Fruit fly (Drosophila melanogaster) whole organism, prepupa: Measurements from ENCODE around the gene Traf-like.

Experiments used
- CG10631 ChIP-seq: fragments of 200-800 bp; sonication (Bioruptor generic); optimal IDR thresholded peaks from 2 replicates; lab custom pipeline; 2016; ENCODE audit warnings: missing biosample characterization, missing genetic modification characterization
- CG11902 ChIP-seq: fragments of 200-800 bp; sonication (Bioruptor generic); optimal IDR thresholded peaks from 3 replicates; lab custom pipeline; 2016; ENCODE audit warnings: missing biosample characterization, missing genetic modification characterization
- CG15336 ChIP-seq: fragments of 200-800 bp; sonication (Bioruptor generic); IDR thresholded peaks from 2 replicates; pipeline ENCODE4 v1.3.6; 2022; ENCODE audit warnings: missing biosample characterization, missing genetic modification characterization
- CG16779 ChIP-seq: fragments of 200-800 bp; sonication (Bioruptor generic); optimal IDR thresholded peaks from 3 replicates; lab custom pipeline; 2017; ENCODE audit warnings: missing biosample characterization, mild to moderate bottlenecking, missing genetic modification characterization
- CG3032 ChIP-seq: fragments of 200-800 bp; optimal IDR thresholded peaks from 2 replicates; lab custom pipeline; 2019; ENCODE audit warnings: missing biosample characterization, mild to moderate bottlenecking, missing genetic modification characterization, moderate library complexity
- CG31627 ChIP-seq: fragments of 200-800 bp; sonication (Bioruptor generic); optimal IDR thresholded peaks from 3 replicates; lab custom pipeline; 2016; ENCODE audit warnings: missing biosample characterization, missing genetic modification characterization
- CG32006 ChIP-seq: fragments of 200-800 bp; sonication (Bioruptor generic); optimal IDR thresholded peaks from 3 replicates; lab custom pipeline; 2017; ENCODE audit warnings: missing biosample characterization, mild to moderate bottlenecking, missing genetic modification characterization
- CG34406 ChIP-seq: fragments of 200-800 bp; sonication (Bioruptor generic); optimal IDR thresholded peaks from 3 replicates; lab custom pipeline; 2016; ENCODE audit warnings: missing biosample characterization, missing genetic modification characterization
- CG3919 ChIP-seq: fragments of 200-800 bp; sonication (Bioruptor generic); optimal IDR thresholded peaks from 3 replicates; lab custom pipeline; 2016; ENCODE audit warnings: missing biosample characterization, missing genetic modification characterization
- CG4318 ChIP-seq: fragments of 200-800 bp; sonication (Bioruptor generic); optimal IDR thresholded peaks from 3 replicates; lab custom pipeline; 2017; ENCODE audit warnings: missing biosample characterization, mild to moderate bottlenecking, missing genetic modification characterization
- CG6163 ChIP-seq: fragments of 200-800 bp; sonication (Bioruptor generic); IDR thresholded peaks from 3 replicates; pipeline ENCODE4 v1.3.6; 2022; ENCODE audit warnings: missing biosample characterization, missing genetic modification characterization
- CG6276 ChIP-seq: fragments of 200-800 bp; sonication (Bioruptor generic); optimal IDR thresholded peaks from 2 replicates; lab custom pipeline; 2017; ENCODE audit warnings: missing biosample characterization, mild to moderate bottlenecking, missing genetic modification characterization
- CG6792 ChIP-seq: fragments of 200-800 bp; sonication (Bioruptor generic); optimal IDR thresholded peaks from 3 replicates; lab custom pipeline; 2016; ENCODE audit warnings: missing biosample characterization, missing genetic modification characterization
- CG8319 ChIP-seq: fragments of 200-800 bp; sonication (Bioruptor generic); optimal IDR thresholded peaks from 3 replicates; lab custom pipeline; 2016; ENCODE audit warnings: missing biosample characterization, missing genetic modification characterization
- CG9139 ChIP-seq: fragments of 200-800 bp; sonication (Bioruptor generic); optimal IDR thresholded peaks from 3 replicates; lab custom pipeline; 2017; ENCODE audit warnings: missing biosample characterization, mild to moderate bottlenecking, missing genetic modification characterization
- Eip75B ChIP-seq: fragments of 200-800 bp; sonication (Bioruptor generic); optimal IDR thresholded peaks from 3 replicates; lab custom pipeline; 2016; ENCODE audit warnings: missing biosample characterization, missing genetic modification characterization
- Eip78C ChIP-seq: fragments of 200-800 bp; sonication (Bioruptor generic); peaks from one replicate; lab custom pipeline; 2016; ENCODE audit warnings: missing biosample characterization, missing genetic modification characterization
- Ets96B ChIP-seq: fragments of 200-800 bp; optimal IDR thresholded peaks from 2 replicates; lab custom pipeline; 2019; ENCODE audit warnings: missing biosample characterization, mild to moderate bottlenecking, missing genetic modification characterization, moderate library complexity
- Hr38 ChIP-seq: sonication (Bioruptor generic); optimal IDR thresholded peaks from 2 replicates; lab custom pipeline; 2016; ENCODE audit warnings: missing biosample characterization, missing genetic modification characterization
- Hr4 ChIP-seq: fragments of 200-800 bp; sonication (Bioruptor generic); optimal IDR thresholded peaks from 3 replicates; lab custom pipeline; 2016; ENCODE audit warnings: missing biosample characterization, missing genetic modification characterization
- Lpt ChIP-seq: fragments of 200-800 bp; sonication (Bioruptor generic); optimal IDR thresholded peaks from 3 replicates; lab custom pipeline; 2016; ENCODE audit warnings: missing biosample characterization, missing genetic modification characterization
- Met ChIP-seq: fragments of 200-800 bp; sonication (Bioruptor generic); optimal IDR thresholded peaks from 3 replicates; lab custom pipeline; 2016; ENCODE audit warnings: missing biosample characterization, missing genetic modification characterization
- OdsH ChIP-seq: fragments of 200-800 bp; sonication (Bioruptor generic); optimal IDR thresholded peaks from 3 replicates; lab custom pipeline; 2016; ENCODE audit warnings: missing biosample characterization, missing genetic modification characterization
- Sox102F ChIP-seq: fragments of 200-800 bp; sonication (Bioruptor generic); optimal IDR thresholded peaks from 2 replicates; lab custom pipeline; 2016; ENCODE audit warnings: missing biosample characterization, mild to moderate bottlenecking, missing genetic modification characterization
- Sox14 ChIP-seq: fragments of 200-800 bp; sonication (Bioruptor generic); optimal IDR thresholded peaks from 3 replicates; lab custom pipeline; 2016; ENCODE audit warnings: missing biosample characterization, missing genetic modification characterization
- acj6 ChIP-seq: fragments of 200-800 bp; sonication (Bioruptor generic); optimal IDR thresholded peaks from 3 replicates; lab custom pipeline; 2016; ENCODE audit warnings: missing biosample characterization, missing genetic modification characterization
- cyc ChIP-seq: fragments of 200-800 bp; sonication (Bioruptor generic); optimal IDR thresholded peaks from 3 replicates; lab custom pipeline; 2016; ENCODE audit warnings: missing biosample characterization, missing genetic modification characterization
- dsx ChIP-seq: fragments of 200-800 bp; optimal IDR thresholded peaks from 3 replicates; lab custom pipeline; 2019; ENCODE audit warnings: missing biosample characterization, mild to moderate bottlenecking, missing genetic modification characterization, moderate library complexity; ENCODE audit not compliant: poor library complexity, severe bottlenecking
- esn ChIP-seq: fragments of 200-800 bp; sonication (Bioruptor generic); optimal IDR thresholded peaks from 2 replicates; lab custom pipeline; 2016; ENCODE audit warnings: missing biosample characterization, mild to moderate bottlenecking, missing genetic modification characterization, moderate library complexity
- fd59A ChIP-seq: fragments of 200-800 bp; sonication (Bioruptor generic); optimal IDR thresholded peaks from 2 replicates; lab custom pipeline; 2017; ENCODE audit warnings: missing biosample characterization, mild to moderate bottlenecking, missing genetic modification characterization, missing genetic modification reagents
- fd85E ChIP-seq: fragments of 200-800 bp; sonication (Bioruptor generic); optimal IDR thresholded peaks from 3 replicates; lab custom pipeline; 2016; ENCODE audit warnings: missing biosample characterization, missing genetic modification characterization
- fkh ChIP-seq: fragments of 200-800 bp; sonication (Bioruptor generic); optimal IDR thresholded peaks from 3 replicates; lab custom pipeline; 2017; ENCODE audit warnings: missing biosample characterization, mild to moderate bottlenecking, missing genetic modification characterization, moderate library complexity
- lz ChIP-seq: fragments of 200-800 bp; sonication (Bioruptor generic); optimal IDR thresholded peaks from 3 replicates; lab custom pipeline; 2016; ENCODE audit warnings: missing biosample characterization, missing genetic modification characterization
- pdm3 ChIP-seq: fragments of 200-800 bp; sonication (Bioruptor generic); optimal IDR thresholded peaks from 3 replicates; lab custom pipeline; 2016; ENCODE audit warnings: missing biosample characterization, missing genetic modification characterization
- salr ChIP-seq, 2 experiments: fragments of 200-800 bp; sonication (Bioruptor generic); optimal IDR thresholded peaks; 3 replicates each; lab custom pipeline; 2016 to 2018; ENCODE audit warnings: missing biosample characterization in 2 of 2, missing genetic modification characterization in 2 of 2, mild to moderate bottlenecking in 1 of 2
- spab ChIP-seq: fragments of 200-800 bp; sonication (Bioruptor generic); optimal IDR thresholded peaks from 2 replicates; lab custom pipeline; 2017; ENCODE audit warnings: missing biosample characterization, mild to moderate bottlenecking, missing genetic modification characterization, missing genetic modification reagents
- ss ChIP-seq, 2 experiments: fragments of 200-800 bp; sonication (Bioruptor generic); optimal IDR thresholded peaks; 2 replicates in 1 of 2; 3 replicates in 1 of 2; lab custom pipeline; 2017 to 2018; ENCODE audit warnings: mild to moderate bottlenecking in 2 of 2, missing biosample characterization in 2 of 2, missing genetic modification characterization in 2 of 2, moderate library complexity in 1 of 2
- svp ChIP-seq: fragments of 200-800 bp; sonication (Bioruptor generic); peaks from one replicate; lab custom pipeline; 2016; ENCODE audit warnings: missing biosample characterization, missing genetic modification characterization
- topi ChIP-seq: fragments of 200-800 bp; sonication (Bioruptor generic); optimal IDR thresholded peaks from 3 replicates; lab custom pipeline; 2016; ENCODE audit warnings: missing biosample characterization, missing genetic modification characterization
- vri ChIP-seq: fragments of 200-800 bp; sonication (Bioruptor generic); optimal IDR thresholded peaks from 3 replicates; lab custom pipeline; 2016; ENCODE audit warnings: missing biosample characterization, mild to moderate bottlenecking, missing genetic modification characterization

Traf-like gene

dm6 chrX:16414451-16415368 lies at the start of gene Traf-like:
Gene Traf-like (plus strand): TSS chrX:16415046.
- no peak for TF ChIP-seq OdsH (GFP tag; lab: Kevin White, UChicago)
- no peak for TF ChIP-seq CG4318 (GFP tag; lab: Kevin White, UChicago)
- TF ChIP-seq CG6792 (GFP tag; lab: Kevin White, UChicago): no peak
- TF ChIP-seq spab (GFP tag; lab: Kevin White, UChicago): no peak
- TF ChIP-seq CG11902 (GFP tag; lab: Kevin White, UChicago): no peak
- peak; percentile 38 for TF ChIP-seq fkh (GFP tag; lab: Kevin White, UChicago)
- no peak for TF ChIP-seq CG9139 (GFP tag; lab: Kevin White, UChicago)
- no peak for TF ChIP-seq Hr38 (GFP tag; lab: Kevin White, UChicago)
- TF ChIP-seq fd59A (GFP tag; lab: Kevin White, UChicago): no peak
- peak; percentile 51 for TF ChIP-seq Eip78C (GFP tag; lab: Kevin White, UChicago)
- TF ChIP-seq CG16779 (tag; lab: Kevin White, UChicago): no peak
- no peak for TF ChIP-seq cyc
- peak; percentile 5 for TF ChIP-seq topi (GFP tag; lab: Kevin White, UChicago)
- no peak for TF ChIP-seq Ets96B (tag; lab: Kevin White, UChicago)
- TF ChIP-seq CG15336 (GFP tag; lab: Robert Waterston, UW): no peak
- peak; percentile 81 for TF ChIP-seq svp (GFP tag; lab: Kevin White, UChicago)
- no peak for TF ChIP-seq dsx (GFP tag; lab: Kevin White, UChicago)
- no peak for TF ChIP-seq CG6276 (GFP tag; lab: Kevin White, UChicago)
- TF ChIP-seq CG34406 (GFP tag; lab: Kevin White, UChicago): no peak
- TF ChIP-seq lz (GFP tag; lab: Kevin White, UChicago): peak; percentile 13
- TF ChIP-seq Lpt: no peak
- TF ChIP-seq vri: no peak
- TF ChIP-seq CG31627: no peak
- no peak for TF ChIP-seq CG32006 (GFP tag; lab: Kevin White, UChicago)
- peak; percentile 5 for TF ChIP-seq esn (GFP tag; lab: Kevin White, UChicago)
- TF ChIP-seq pdm3: no peak
- no peak for TF ChIP-seq CG3919 (GFP tag; lab: Kevin White, UChicago)
- TF ChIP-seq Eip75B (GFP tag; lab: Kevin White, UChicago): peak; percentile 50
- TF ChIP-seq CG8319 (GFP tag; lab: Kevin White, UChicago): no peak
- no peak for TF ChIP-seq salr (GFP tag; optimal IDR thresholded peaks at IDR 0.05; lab: Kevin White, UChicago)

dm6 chrX:16368585-16368984 lies 46.3 kb upstream of the Traf-like start:
- TF ChIP-seq CG9139 (GFP tag; lab: Kevin White, UChicago): no peak
- TF ChIP-seq CG8319 (GFP tag; lab: Kevin White, UChicago): no peak
- TF ChIP-seq CG32006 (GFP tag; lab: Kevin White, UChicago): no peak
- TF ChIP-seq ss (GFP tag; optimal IDR thresholded peaks at IDR 0.05; lab: Kevin White, UChicago): no peak
- TF ChIP-seq fd85E: no peak

- TF ChIP-seq fd59A (GFP tag; lab: Kevin White, UChicago): no peak
- peak; percentile 54 for TF ChIP-seq Sox102F (GFP tag; lab: Kevin White, UChicago)
- peak; percentile 39 for TF ChIP-seq acj6 (GFP tag; lab: Kevin White, UChicago)
- no peak for TF ChIP-seq CG6163 (GFP tag; lab: Robert Waterston, UW)
- TF ChIP-seq Sox14 (GFP tag; lab: Kevin White, UChicago): peak; percentile 23
- peak; percentile 34 for TF ChIP-seq CG4318 (GFP tag; lab: Kevin White, UChicago)
- peak; percentile 46 for TF ChIP-seq CG10631 (GFP tag; lab: Kevin White, UChicago)
- no peak for TF ChIP-seq CG16779 (tag; lab: Kevin White, UChicago)
- peak; percentile 53 for TF ChIP-seq topi (GFP tag; lab: Kevin White, UChicago)
- TF ChIP-seq Eip78C (GFP tag; lab: Kevin White, UChicago): peak; percentile 85
- peak; percentile 5 for TF ChIP-seq cyc
- peak; percentile 51 for TF ChIP-seq Met
- peak; percentile 29 for TF ChIP-seq esn (GFP tag; lab: Kevin White, UChicago)
- peak; percentile 46 for TF ChIP-seq Hr4 (GFP tag; lab: Kevin White, UChicago)
- TF ChIP-seq spab (GFP tag; lab: Kevin White, UChicago): no peak
- peak; percentile 27 for TF ChIP-seq CG3032 (tag; lab: Kevin White, UChicago)
- peak; percentile 0 for TF ChIP-seq lz (GFP tag; lab: Kevin White, UChicago)
- no peak for TF ChIP-seq salr (GFP tag; optimal IDR thresholded peaks at IDR 0.05; lab: Kevin White, UChicago)
Measured at dm6 chrX:16371923-16372322, 42.9 kb upstream of the Traf-like start.
